Worm (Caenorhabditis elegans): ENCODE measurements around the gene ttr-6.

Gene ttr-6

ce11 chrX:6593178-6593786 lies 3.6 kb downstream of the ttr-6 start (continued):
- TF ChIP-seq T26A5.8 (tag; optimal IDR thresholded peaks at IDR 0.05), result peak; percentile 47
- no peak for TF ChIP-seq Y79H2A.3 (GFP tag; conservative IDR thresholded peaks at IDR 0.05)
- no peak for TF ChIP-seq lin-54 (GFP tag; optimal IDR thresholded peaks at IDR 0.05)
- no peak for TF ChIP-seq pha-4 (tag; optimal IDR thresholded peaks at IDR 0.05)
- no peak for TF ChIP-seq F57C9.4 (tag; optimal IDR thresholded peaks at IDR 0.05)
- TF ChIP-seq mxl-1 (tag; optimal IDR thresholded peaks at IDR 0.05), result peak; percentile 69
- TF ChIP-seq madf-3 (GFP tag; IDR thresholded peaks at IDR 0.05), result peak; percentile 12; the same call in 1 of the 2 replicates
- TF ChIP-seq B0261.1 (tag; optimal IDR thresholded peaks at IDR 0.05), result peak; percentile 96
- TF ChIP-seq die-1 (tag; optimal IDR thresholded peaks at IDR 0.05), result peak; percentile 89
- 0 out of 2 replicates have a peak, but pooled peaks have one; percentile 7 for TF ChIP-seq bed-1 (GFP tag; IDR thresholded peaks at IDR 0.05)
- TF ChIP-seq hmg-1.2 (GFP tag; IDR thresholded peaks at IDR 0.05), result peak; percentile 85
- TF ChIP-seq somi-1 (GFP tag; optimal IDR thresholded peaks at IDR 0.05), result peak; percentile 62
- no peak for TF ChIP-seq unc-62 (GFP tag; optimal IDR thresholded peaks at IDR 0.05)
- peak; percentile 99 for TF ChIP-seq tbp1 (GFP tag; optimal IDR thresholded peaks at IDR 0.05)
- no peak for TF ChIP-seq F49E8.2 (tag; optimal IDR thresholded peaks at IDR 0.05; ENCODE audit: insufficient read depth)
- TF ChIP-seq attf-6 (GFP tag; IDR thresholded peaks at IDR 0.05), result no peak
- 0 out of 2 replicates have a peak, but pooled peaks have one; percentile 52 for TF ChIP-seq nhr-120 (GFP tag; IDR thresholded peaks at IDR 0.05)
- no peak for TF ChIP-seq B0336.3 (GFP tag; IDR thresholded peaks at IDR 0.05)
- TF ChIP-seq nhr-27 (tag; optimal IDR thresholded peaks at IDR 0.05), result peak; percentile 45
- TF ChIP-seq pbrm-1 (GFP tag; IDR thresholded peaks at IDR 0.05), result peak; percentile 88
- TF ChIP-seq ztf-3 (GFP tag; optimal IDR thresholded peaks at IDR 0.05), result no peak
- TF ChIP-seq aptf-2 (GFP tag; conservative IDR thresholded peaks at IDR 0.05), result no peak
- TF ChIP-seq ztf-6 (GFP tag; IDR thresholded peaks at IDR 0.05), result 0 out of 2 replicates have a peak, but pooled peaks have one; percentile 42
- peak; percentile 82 for TF ChIP-seq madf-10 (tag; optimal IDR thresholded peaks at IDR 0.05)
- no peak for TF ChIP-seq F10E7.11 (tag; optimal IDR thresholded peaks at IDR 0.05)
- TF ChIP-seq athp-1 (tag; optimal IDR thresholded peaks at IDR 0.05), result peak; percentile 78
- TF ChIP-seq dox-1 (GFP tag; IDR thresholded peaks at IDR 0.05), result no peak; the same call in 1 of the 2 replicates
- TF ChIP-seq let-526 (GFP tag; IDR thresholded peaks at IDR 0.05), result peak; percentile 45; the same call in 1 of the 2 replicates
- 0 out of 2 replicates have a peak, but pooled peaks have one; percentile 33 for TF ChIP-seq B0019.2 (GFP tag; conservative IDR thresholded peaks at IDR 0.05)
- TF ChIP-seq hlh-12 (tag; optimal IDR thresholded peaks at IDR 0.05), result peak; percentile 85
- peak in 1 of 2 experiments; percentile 36 for TF ChIP-seq let-607 (tag; optimal IDR thresholded peaks at IDR 0.05)
- no peak for TF ChIP-seq ccch-3 (GFP tag; optimal IDR thresholded peaks at IDR 0.05)
- TF ChIP-seq mes-4 (tag; optimal IDR thresholded peaks at IDR 0.05), result peak; percentile 65
- peak; percentile 87 for TF ChIP-seq nhr-90 (tag; optimal IDR thresholded peaks at IDR 0.05)
- TF ChIP-seq ceh-79 (tag; optimal IDR thresholded peaks at IDR 0.05), result peak; percentile 82
- no peak for TF ChIP-seq zfh-2 (GFP tag; conservative IDR thresholded peaks at IDR 0.05)
- no peak for TF ChIP-seq lsl-1 (GFP tag; optimal IDR thresholded peaks at IDR 0.05)
- no peak for TF ChIP-seq efl-1 (GFP tag; optimal IDR thresholded peaks at IDR 0.05)
- TF ChIP-seq lsy-27 (tag; optimal IDR thresholded peaks at IDR 0.05; ENCODE audit: borderline replicate concordance, insufficient read depth), result peak; percentile 47
- no peak for TF ChIP-seq sptf-2 (GFP tag; optimal IDR thresholded peaks at IDR 0.05)
- TF ChIP-seq attf-3 (GFP tag; conservative IDR thresholded peaks at IDR 0.05), result no peak
- no peak for TF ChIP-seq ceh-27 (GFP tag; optimal IDR thresholded peaks at IDR 0.05)
- peak; percentile 86 for TF ChIP-seq hmg-20 (GFP tag; IDR thresholded peaks at IDR 0.05)
- TF ChIP-seq rpc-1 (optimal IDR thresholded peaks at IDR 0.05), result peak; percentile 95
- TF ChIP-seq rpc-1 (tag; optimal IDR thresholded peaks at IDR 0.05), result peak; percentile 98
- 0 out of 2 replicates have a peak, but pooled peaks have one; percentile 23 for TF ChIP-seq ztf-28 (GFP tag; IDR thresholded peaks at IDR 0.05)
- TF ChIP-seq egl-18 (GFP tag; IDR thresholded peaks at IDR 0.05), result peak; percentile 85; the same call in 1 of the 2 replicates
- TF ChIP-seq Y67H2A.10 (GFP tag; conservative IDR thresholded peaks at IDR 0.05), result no peak

Data from whole organism, young adult.